Fruit fly (Drosophila melanogaster): ENCODE results near the gene Fnta.

- TF ChIP-seq Sin3A (optimal IDR thresholded peaks at IDR 0.05) (no peak), psq (optimal IDR thresholded peaks at IDR 0.05) (no peak)
Observed at dm6 chr2L:4856118-4856517, 25.6 kb upstream of the Fnta start.

Data from Kc167 (cell line).